Worm (Caenorhabditis elegans) whole organism, midembryonic: ENCODE measurements around the gene T24E12.12.

Experiments used
- cog-1 ChIP-seq: sonication (generic microtip); optimal IDR thresholded peaks from 2 replicates; lab custom pipeline; 2016; ENCODE audit warnings: missing genetic modification characterization, missing compliant biosample characterization
- klf-2 ChIP-seq: fragments of 200-800 bp; sonication (Bioruptor generic); conservative IDR thresholded peaks from 2 replicates; pipeline ENCODE4 v1.3.6; 2022; ENCODE audit warnings: missing genetic modification reagents, missing genetic modification characterization, missing compliant biosample characterization
- med-1 ChIP-seq: sonication (generic microtip); optimal IDR thresholded peaks from 2 replicates; lab custom pipeline; 2017; ENCODE audit warnings: missing genetic modification characterization, mild to moderate bottlenecking, missing compliant biosample characterization, antibody characterized with exemption, missing genetic modification reagents; ENCODE audit not compliant: insufficient read depth
- ref-1 ChIP-seq: fragments of 200-800 bp; sonication (Bioruptor generic); conservative IDR thresholded peaks from 2 replicates; pipeline ENCODE4 v1.3.6; 2022; ENCODE audit warnings: missing genetic modification reagents, missing genetic modification characterization, missing compliant biosample characterization
- tab-1 ChIP-seq: fragments of 200-800 bp; sonication (Bioruptor generic); IDR thresholded peaks from 2 replicates; pipeline ENCODE4 v1.3.6; 2022; ENCODE audit warnings: missing genetic modification characterization, missing compliant biosample characterization

DNA sequence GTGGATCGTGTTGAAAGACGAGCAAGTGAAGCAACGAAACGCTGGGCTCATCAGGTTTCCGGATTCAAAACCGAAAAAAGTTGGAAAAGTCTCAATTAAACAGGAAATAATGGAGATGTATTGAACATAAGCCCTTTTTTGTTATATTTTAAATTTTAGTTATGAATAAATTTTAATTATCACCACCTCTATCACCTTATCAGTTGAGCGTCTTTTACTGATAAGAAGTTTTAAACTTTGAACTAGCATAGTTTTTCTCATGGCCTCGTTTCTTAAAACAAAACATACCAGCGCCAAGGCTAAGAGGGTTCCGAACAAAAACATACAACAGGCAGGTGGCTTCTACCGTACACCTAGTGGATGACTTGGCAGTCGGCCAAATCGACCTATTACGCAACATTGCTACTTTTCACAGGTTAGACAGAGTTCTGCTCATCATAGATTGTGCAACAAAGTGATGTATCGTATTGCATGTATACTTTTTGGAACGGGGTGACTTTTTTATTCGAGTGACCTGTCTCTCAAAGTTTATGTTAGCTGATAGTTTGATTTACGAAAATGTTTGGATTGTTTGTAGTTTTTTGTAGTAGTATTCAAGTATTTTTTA, 29.4 kb downstream of the T24E12.12 start:
- no peak for TF ChIP-seq tab-1 (GFP tag; lab: Robert Waterston, UW)
- no peak for TF ChIP-seq med-1 (GFP tag; lab: Kevin White, UChicago)
- no peak for TF ChIP-seq klf-2
- no peak for TF ChIP-seq cog-1 (tag; lab: Kevin White, UChicago)
- TF ChIP-seq ref-1 (GFP tag; lab: Robert Waterston, UW) = no peak
